Worm (Caenorhabditis elegans) whole organism, L4/young adult: ENCODE measurements around the gene amt-3.

Experiments
- dao-5 ChIP-seq: sonication (generic microtip); optimal IDR thresholded peaks from 2 replicates; lab custom pipeline; 2016; ENCODE audit warnings: missing genotype, missing genetic modification characterization, moderate library complexity, missing compliant biosample characterization
- him-1 ChIP-seq: sonication (generic microtip); optimal IDR thresholded peaks from 2 replicates; lab custom pipeline; 2016; ENCODE audit warnings: missing genotype, missing genetic modification reagents, missing genetic modification characterization, missing compliant biosample characterization

DNA sequence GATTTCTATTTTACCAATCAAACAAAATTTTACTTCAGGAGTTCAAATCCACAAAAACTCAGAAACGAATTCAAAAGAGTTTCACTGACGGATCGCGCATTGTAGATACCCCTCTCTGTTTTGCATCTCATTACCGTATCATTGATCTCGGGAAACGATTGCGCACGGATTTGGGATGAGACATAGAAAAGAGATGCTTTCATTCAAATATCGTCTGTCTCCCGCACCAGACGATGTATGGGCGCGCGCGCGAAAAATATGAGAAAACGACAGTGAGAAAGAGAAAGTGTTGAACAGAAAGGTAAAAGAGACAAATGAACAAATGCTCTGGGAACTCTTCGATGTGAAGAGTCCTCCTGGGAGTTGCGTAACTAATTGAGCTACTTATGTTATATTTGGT, 42.0 kb upstream of the amt-3 start:
- TF ChIP-seq him-1 (tag; lab: Kevin White, UChicago): no peak
- no peak for TF ChIP-seq dao-5 (tag; lab: Kevin White, UChicago)
